Fruit fly (Drosophila melanogaster): ENCODE results near the gene CG9330.

CG9330 gene

DNA sequence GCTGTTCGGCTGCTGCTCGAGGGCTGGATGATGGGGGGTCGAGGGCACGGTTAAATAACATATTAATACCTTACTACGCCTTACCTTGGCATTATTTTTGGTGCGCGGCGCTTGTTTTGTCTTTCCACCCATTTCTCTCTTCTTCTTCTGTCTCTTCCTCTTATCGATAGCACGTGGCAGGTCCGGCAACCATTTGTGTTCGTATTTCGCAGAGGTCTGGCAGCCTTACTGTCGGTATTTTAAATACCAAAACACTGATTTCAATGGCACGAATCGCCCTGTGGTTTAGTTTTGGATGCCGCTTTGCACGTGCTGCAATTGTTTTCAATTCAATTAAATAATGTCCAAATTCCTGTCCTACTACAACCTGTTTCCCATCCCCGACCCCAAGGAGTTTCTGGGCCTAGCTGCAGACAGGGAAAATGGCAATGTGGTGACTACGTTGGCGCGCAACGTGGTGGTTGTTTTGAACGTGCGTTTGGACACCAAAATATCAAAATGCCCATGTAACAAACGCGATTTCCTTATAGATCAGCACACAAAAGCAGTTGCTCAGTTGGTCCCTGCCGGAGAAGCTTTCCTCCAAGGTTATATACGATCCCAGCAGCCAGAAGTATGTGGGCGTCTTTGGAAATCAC lies 33.8 kb upstream of the CG9330 start, which contains the start of the genes Ltn1 and CG9300 (continued):
- TF ChIP-seq ewg (GFP tag; optimal IDR thresholded peaks at IDR 0.05) = peak; percentile 61
- TF ChIP-seq CG10654 (GFP tag; optimal IDR thresholded peaks at IDR 0.05) = peak; percentile 5
- no peak for TF ChIP-seq CG11093 (GFP tag; IDR thresholded peaks at IDR 0.05)
- TF ChIP-seq ind (GFP tag; optimal IDR thresholded peaks at IDR 0.05) = no peak
- no peak for TF ChIP-seq az2 (GFP tag; optimal IDR thresholded peaks at IDR 0.05)
- peak; percentile 49 for TF ChIP-seq HmgD (GFP tag; optimal IDR thresholded peaks at IDR 0.05)
- TF ChIP-seq Optix (GFP tag; IDR thresholded peaks at IDR 0.05) = no peak; the same call in 2 of the 3 replicates
- TF ChIP-seq CG9609 (GFP tag; optimal IDR thresholded peaks at IDR 0.05) = peak; percentile 28
- TF ChIP-seq CG13287 (GFP tag; IDR thresholded peaks at IDR 0.05; ENCODE audit: partially characterized antibody) = peak; percentile 70
- TF ChIP-seq CG9727 (GFP tag; optimal IDR thresholded peaks at IDR 0.05) = no peak
- no peak for TF ChIP-seq CG6689 (GFP tag; IDR thresholded peaks at IDR 0.05)
- TF ChIP-seq ci (GFP tag; IDR thresholded peaks at IDR 0.05) = peak; percentile 81; the same call in 1 of the 3 replicates
- TF ChIP-seq H15 (GFP tag; IDR thresholded peaks at IDR 0.05) = no peak
- peak; percentile 67 for TF ChIP-seq E2f2 (GFP tag; IDR thresholded peaks at IDR 0.05)
- no peak for TF ChIP-seq pnt (GFP tag; optimal IDR thresholded peaks at IDR 0.05)
- peak; percentile 14 for TF ChIP-seq CG2116 (GFP tag; optimal IDR thresholded peaks at IDR 0.05)
- TF ChIP-seq CG1233 (GFP tag; optimal IDR thresholded peaks at IDR 0.05) = no peak
- TF ChIP-seq CG17912 (GFP tag; optimal IDR thresholded peaks at IDR 0.05) = peak; percentile 24
- no peak for TF ChIP-seq D19B (GFP tag; optimal IDR thresholded peaks at IDR 0.05)
- peak; percentile 51; the same call in 1 of the 2 replicates for TF ChIP-seq CG42726 (GFP tag; IDR thresholded peaks at IDR 0.05; ENCODE audit: partially characterized antibody)
- peak; percentile 65 for TF ChIP-seq Opbp (GFP tag; IDR thresholded peaks at IDR 0.05; ENCODE audit: partially characterized antibody)
- peak; percentile 99 for TF ChIP-seq YL-1 (GFP tag; optimal IDR thresholded peaks at IDR 0.05)
- TF ChIP-seq lilli (GFP tag; optimal IDR thresholded peaks at IDR 0.05) = peak; percentile 14
- no peak for TF ChIP-seq gcm (GFP tag; optimal IDR thresholded peaks at IDR 0.05)
- TF ChIP-seq CG31365 (tag; optimal IDR thresholded peaks at IDR 0.05) = peak; percentile 8
- TF ChIP-seq Hmx (GFP tag; optimal IDR thresholded peaks at IDR 0.05) = no peak
- peak; percentile 59 for TF ChIP-seq CG9797 (GFP tag; optimal IDR thresholded peaks at IDR 0.05)
- peak; percentile 38; the same call in 1 of the 3 replicates for TF ChIP-seq Dbx (GFP tag; IDR thresholded peaks at IDR 0.05)
- peak; percentile 1 for TF ChIP-seq CG7786 (GFP tag; optimal IDR thresholded peaks at IDR 0.05)
- TF ChIP-seq Mrtf (GFP tag; IDR thresholded peaks at IDR 0.05) = no peak
- no peak for TF ChIP-seq ems (GFP tag; optimal IDR thresholded peaks at IDR 0.05)
- no peak for TF ChIP-seq Adf1 (GFP tag; IDR thresholded peaks at IDR 0.05)
- TF ChIP-seq Kr (GFP tag; optimal IDR thresholded peaks at IDR 0.05) = no peak
- peak; percentile 49 for TF ChIP-seq Jarid2 (GFP tag; optimal IDR thresholded peaks at IDR 0.05)
- TF ChIP-seq btn (GFP tag; optimal IDR thresholded peaks at IDR 0.05) = no peak
- TF ChIP-seq vfl (GFP tag; optimal IDR thresholded peaks at IDR 0.05) = peak; percentile 0
- peak; percentile 53 for TF ChIP-seq phol (tag; optimal IDR thresholded peaks at IDR 0.05)
- no peak for TF ChIP-seq usp (GFP tag; optimal IDR thresholded peaks at IDR 0.05)
- TF ChIP-seq ranshi (GFP tag; IDR thresholded peaks at IDR 0.05) = peak; percentile 44
- peak; percentile 54 for TF ChIP-seq NC2β (GFP tag; optimal IDR thresholded peaks at IDR 0.05)
- no peak for TF ChIP-seq onecut (GFP tag; IDR thresholded peaks at IDR 0.05)
- peak; percentile 98 for TF ChIP-seq cwo (GFP tag; optimal IDR thresholded peaks at IDR 0.05)
- TF ChIP-seq fd64A (GFP tag; optimal IDR thresholded peaks at IDR 0.05) = no peak
- TF ChIP-seq CG2678 (tag; optimal IDR thresholded peaks at IDR 0.05) = no peak
- peak in 1 of 2 experiments; percentile 3 for TF ChIP-seq Hr51 (GFP tag; optimal IDR thresholded peaks at IDR 0.05)
- no peak for TF ChIP-seq tup (GFP tag; optimal IDR thresholded peaks at IDR 0.05)
- no peak for TF ChIP-seq fd102C (GFP tag; optimal IDR thresholded peaks at IDR 0.05)
- TF ChIP-seq stwl (tag; optimal IDR thresholded peaks at IDR 0.05) = peak; percentile 81
- peak; percentile 74 for TF ChIP-seq CG15514 (GFP tag; optimal IDR thresholded peaks at IDR 0.05)
- no peak for TF ChIP-seq CG8924 (tag; optimal IDR thresholded peaks at IDR 0.05)
